Worm (Caenorhabditis elegans): Measurements from ENCODE around the gene str-19.
"Not testable (repeated sequence)": the region's sequence is repeated elsewhere in the genome, so short reads cannot be mapped to it uniquely, and the experiment has no call there.

DNA sequence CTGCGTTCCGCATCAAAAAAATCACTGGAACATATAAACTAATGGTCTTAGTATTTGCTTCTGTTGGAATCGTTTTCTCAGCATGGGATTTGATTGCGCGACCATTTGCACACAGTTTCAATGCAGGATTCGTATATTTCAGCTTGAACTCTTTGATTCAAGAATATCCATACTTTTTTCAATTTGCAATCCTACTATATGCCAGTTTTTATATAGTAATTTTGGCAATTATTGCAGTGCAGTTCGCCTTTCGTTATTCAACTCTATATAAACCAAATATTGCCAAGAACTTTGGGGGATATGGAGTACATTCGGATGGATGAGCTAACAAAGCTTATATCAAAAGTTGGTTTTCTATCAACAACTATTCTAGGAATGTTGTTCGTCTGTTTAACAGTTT is 8.7 kb upstream of the str-19 start, which contains the start of gene str-5:
- not testable (repeated sequence) for TF ChIP-seq B0310.2 (tag; optimal IDR thresholded peaks at IDR 0.05); hmbx-1 (tag; optimal IDR thresholded peaks at IDR 0.05); ama-1 (optimal IDR thresholded peaks at IDR 0.05); F13C5.2 (tag; optimal IDR thresholded peaks at IDR 0.05); scrt-1 (GFP tag; IDR thresholded peaks at IDR 0.05); flt-1 (GFP tag; IDR thresholded peaks at IDR 0.05)
